Fruit fly (Drosophila melanogaster): ENCODE measurements around the gene CG5968.

The CG5968 gene

dm6 chr2L:16562379-16562778 lies 12.6 kb upstream of the CG5968 start:
- no peak for TF ChIP-seq brk (GFP tag; optimal IDR thresholded peaks at IDR 0.05)
- no peak for TF ChIP-seq h (GFP tag; optimal IDR thresholded peaks at IDR 0.05)
- no peak for TF ChIP-seq CG9705 (GFP tag; optimal IDR thresholded peaks at IDR 0.05)
- no peak for TF ChIP-seq CG32264 (GFP tag; optimal IDR thresholded peaks at IDR 0.05)
- TF ChIP-seq fru (GFP tag; optimal IDR thresholded peaks at IDR 0.05) = no peak
- no peak for TF ChIP-seq Myc (optimal IDR thresholded peaks at IDR 0.05)
- no peak for TF ChIP-seq sage (GFP tag; optimal IDR thresholded peaks at IDR 0.05)
- TF ChIP-seq OdsH (GFP tag; optimal IDR thresholded peaks at IDR 0.05) = no peak
- no peak for TF ChIP-seq dl (GFP tag; optimal IDR thresholded peaks at IDR 0.05; ENCODE audit: insufficient read depth in 1 of 2, partially characterized antibody in 2 of 2)
- no peak for TF ChIP-seq Sp1 (GFP tag; optimal IDR thresholded peaks at IDR 0.05)
- TF ChIP-seq dmrt93B (GFP tag; optimal IDR thresholded peaks at IDR 0.05) = no peak
- TF ChIP-seq Abd-B (GFP tag; optimal IDR thresholded peaks at IDR 0.05) = no peak
- TF ChIP-seq tai (GFP tag; optimal IDR thresholded peaks at IDR 0.05) = no peak
- TF ChIP-seq HLH106 (tag; optimal IDR thresholded peaks at IDR 0.05) = no peak

- no peak for TF ChIP-seq sv (GFP tag; optimal IDR thresholded peaks at IDR 0.05)
- no peak for TF ChIP-seq pan (optimal IDR thresholded peaks at IDR 0.05)
- no peak for TF ChIP-seq h (GFP tag; optimal IDR thresholded peaks at IDR 0.05)
Measured at dm6 chr2L:16559919-16560318, 10.2 kb upstream of the CG5968 start.

DNA sequence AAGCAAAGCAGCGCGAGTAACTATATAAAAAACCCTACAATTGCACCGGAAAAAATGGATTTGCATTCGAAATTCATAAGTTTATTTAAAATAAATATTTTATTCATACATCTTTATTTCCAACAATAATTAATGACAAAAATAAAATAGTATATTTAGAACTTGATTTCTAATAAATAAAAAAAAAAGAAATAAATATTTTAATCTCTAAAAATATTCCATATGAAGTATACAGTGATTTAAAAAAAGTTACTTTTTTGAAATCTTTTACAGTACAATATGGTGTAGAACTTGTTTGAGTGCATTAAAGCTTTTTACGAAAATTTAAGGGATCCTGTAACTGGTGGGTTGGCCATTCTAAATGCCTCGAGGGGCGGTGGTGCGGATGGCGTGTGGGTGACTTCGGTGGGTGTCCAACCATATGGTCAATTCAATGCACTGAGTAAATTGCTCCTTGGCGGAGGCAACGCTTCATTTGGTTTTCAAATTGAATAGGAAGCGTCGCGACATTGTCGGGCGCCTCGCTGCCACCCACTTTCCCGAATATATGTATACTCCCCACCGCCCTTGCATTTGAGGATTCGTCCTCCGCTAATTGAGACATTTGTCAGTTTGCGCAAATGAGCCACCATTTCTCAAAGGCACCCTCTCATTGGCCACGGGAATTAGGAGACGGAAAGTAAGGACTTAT lies 1.2 kb downstream of the CG5968 start:
- TF ChIP-seq Hr83 (GFP tag; optimal IDR thresholded peaks at IDR 0.05; ENCODE audit: poor library complexity, severe bottlenecking) (no peak), rgr (GFP tag; optimal IDR thresholded peaks at IDR 0.05) (no peak), Vsx2 (GFP tag; optimal IDR thresholded peaks at IDR 0.05; ENCODE audit: partially characterized antibody) (no peak), OdsH (GFP tag; optimal IDR thresholded peaks at IDR 0.05) (no peak), Dif (GFP tag; optimal IDR thresholded peaks at IDR 0.05; ENCODE audit: partially characterized antibody) (no peak), h (GFP tag; optimal IDR thresholded peaks at IDR 0.05) (no peak), pan (optimal IDR thresholded peaks at IDR 0.05) (no peak), sage (GFP tag; optimal IDR thresholded peaks at IDR 0.05) (no peak), CG32264 (GFP tag; optimal IDR thresholded peaks at IDR 0.05) (no peak), fru (GFP tag; optimal IDR thresholded peaks at IDR 0.05) (no peak), N (GFP tag; optimal IDR thresholded peaks at IDR 0.05) (no peak), ey (GFP tag; optimal IDR thresholded peaks at IDR 0.05) (no peak), usp (GFP tag; optimal IDR thresholded peaks at IDR 0.05) (no peak), CG9705 (GFP tag; optimal IDR thresholded peaks at IDR 0.05) (no peak), br (GFP tag; optimal IDR thresholded peaks at IDR 0.05) (no peak)

- TF ChIP-seq GATAd (GFP tag; optimal IDR thresholded peaks at IDR 0.05) = no peak
- peak in 1 of 2 experiments; percentile 55 for TF ChIP-seq foxo (GFP tag; optimal IDR thresholded peaks at IDR 0.05)
- peak in 1 of 2 experiments; percentile 38 for TF ChIP-seq dl (GFP tag; optimal IDR thresholded peaks at IDR 0.05; ENCODE audit: insufficient read depth in 1 of 2, partially characterized antibody in 2 of 2)
- no peak for TF ChIP-seq OdsH (GFP tag; optimal IDR thresholded peaks at IDR 0.05)
- TF ChIP-seq brk (GFP tag; optimal IDR thresholded peaks at IDR 0.05) = no peak
- no peak for TF ChIP-seq h (GFP tag; optimal IDR thresholded peaks at IDR 0.05)
- TF ChIP-seq fru (GFP tag; optimal IDR thresholded peaks at IDR 0.05) = peak; percentile 38
- TF ChIP-seq Dif (GFP tag; optimal IDR thresholded peaks at IDR 0.05; ENCODE audit: partially characterized antibody) = peak; percentile 9
- peak; percentile 27 for TF ChIP-seq br (GFP tag; optimal IDR thresholded peaks at IDR 0.05)
- no peak for TF ChIP-seq CrebA (GFP tag; optimal IDR thresholded peaks at IDR 0.05; ENCODE audit: borderline replicate concordance)
Measured at dm6 chr2L:16547652-16548417, 1.9 kb downstream of the CG5968 start.

- TF ChIP-seq HLH106 (tag; optimal IDR thresholded peaks at IDR 0.05) (peak; percentile 73), OdsH (GFP tag; optimal IDR thresholded peaks at IDR 0.05) (peak; percentile 74), CrebA (GFP tag; optimal IDR thresholded peaks at IDR 0.05; ENCODE audit: borderline replicate concordance) (no peak), Vsx2 (GFP tag; optimal IDR thresholded peaks at IDR 0.05; ENCODE audit: partially characterized antibody) (no peak), N (GFP tag; optimal IDR thresholded peaks at IDR 0.05) (no peak), Myc (optimal IDR thresholded peaks at IDR 0.05) (no peak), br (GFP tag; optimal IDR thresholded peaks at IDR 0.05) (peak; percentile 72), Rel (GFP tag; optimal IDR thresholded peaks at IDR 0.05) (no peak), Rel (tag; optimal IDR thresholded peaks at IDR 0.05) (no peak), jim (GFP tag; optimal IDR thresholded peaks at IDR 0.05) (no peak), Abd-B (GFP tag; optimal IDR thresholded peaks at IDR 0.05) (no peak), GATAd (GFP tag; optimal IDR thresholded peaks at IDR 0.05) (no peak), Hr78 (GFP tag; optimal IDR thresholded peaks at IDR 0.05) (no peak), dsf (GFP tag; optimal IDR thresholded peaks at IDR 0.05; ENCODE audit: borderline replicate concordance) (no peak), Dif (GFP tag; optimal IDR thresholded peaks at IDR 0.05; ENCODE audit: partially characterized antibody) (peak; percentile 11), lola (GFP tag; optimal IDR thresholded peaks at IDR 0.05) (no peak), h (GFP tag; optimal IDR thresholded peaks at IDR 0.05) (peak; percentile 92), dmrt93B (GFP tag; optimal IDR thresholded peaks at IDR 0.05) (peak; percentile 47), woc (GFP tag; optimal IDR thresholded peaks at IDR 0.05) (peak; percentile 77), pan (optimal IDR thresholded peaks at IDR 0.05) (no peak), Hr83 (GFP tag; optimal IDR thresholded peaks at IDR 0.05; ENCODE audit: poor library complexity, severe bottlenecking) (no peak), Dfd (GFP tag; optimal IDR thresholded peaks at IDR 0.05) (no peak), CG9705 (GFP tag; optimal IDR thresholded peaks at IDR 0.05) (peak; percentile 40), rgr (GFP tag; optimal IDR thresholded peaks at IDR 0.05) (peak; percentile 80), usp (GFP tag; optimal IDR thresholded peaks at IDR 0.05) (no peak), sv (GFP tag; optimal IDR thresholded peaks at IDR 0.05) (peak; percentile 43), Mio (GFP tag; optimal IDR thresholded peaks at IDR 0.05) (no peak)
Measured at dm6 chr2L:16545772-16546171, 4.0 kb downstream of the CG5968 start.
